Fruit fly (Drosophila melanogaster) whole organism, prepupa: Measurements from ENCODE around the gene Drak.

Source experiments
- CG10631 ChIP-seq: fragments of 200-800 bp; sonication (Bioruptor generic); optimal IDR thresholded peaks from 2 replicates; lab custom pipeline; 2016; ENCODE audit warnings: missing biosample characterization, missing genetic modification characterization
- CG10669 ChIP-seq: fragments of 200-800 bp; sonication (Bioruptor generic); optimal IDR thresholded peaks from 3 replicates; lab custom pipeline; 2018; ENCODE audit warnings: missing biosample characterization, mild to moderate bottlenecking, missing genetic modification characterization, moderate library complexity
- CG11762 ChIP-seq: fragments of 200-800 bp; sonication (Bioruptor generic); optimal IDR thresholded peaks from 3 replicates; lab custom pipeline; 2016; ENCODE audit warnings: missing biosample characterization, missing genetic modification characterization; ENCODE audit not compliant: insufficient read depth
- CG11902 ChIP-seq: fragments of 200-800 bp; sonication (Bioruptor generic); optimal IDR thresholded peaks from 3 replicates; lab custom pipeline; 2016; ENCODE audit warnings: missing biosample characterization, missing genetic modification characterization
- CG15336 ChIP-seq: fragments of 200-800 bp; sonication (Bioruptor generic); IDR thresholded peaks from 2 replicates; pipeline ENCODE4 v1.3.6; 2022; ENCODE audit warnings: missing biosample characterization, missing genetic modification characterization
- CG1621 ChIP-seq: fragments of 200-800 bp; sonication (Bioruptor generic); optimal IDR thresholded peaks from 3 replicates; lab custom pipeline; 2018; ENCODE audit warnings: missing biosample characterization, mild to moderate bottlenecking, missing genetic modification characterization
- CG16779 ChIP-seq: fragments of 200-800 bp; sonication (Bioruptor generic); optimal IDR thresholded peaks from 3 replicates; lab custom pipeline; 2017; ENCODE audit warnings: missing biosample characterization, mild to moderate bottlenecking, missing genetic modification characterization
- CG3032 ChIP-seq: fragments of 200-800 bp; optimal IDR thresholded peaks from 2 replicates; lab custom pipeline; 2019; ENCODE audit warnings: missing biosample characterization, mild to moderate bottlenecking, missing genetic modification characterization, moderate library complexity
- CG31627 ChIP-seq: fragments of 200-800 bp; sonication (Bioruptor generic); optimal IDR thresholded peaks from 3 replicates; lab custom pipeline; 2016; ENCODE audit warnings: missing biosample characterization, missing genetic modification characterization
- CG32006 ChIP-seq: fragments of 200-800 bp; sonication (Bioruptor generic); optimal IDR thresholded peaks from 3 replicates; lab custom pipeline; 2017; ENCODE audit warnings: missing biosample characterization, mild to moderate bottlenecking, missing genetic modification characterization
- CG34406 ChIP-seq: fragments of 200-800 bp; sonication (Bioruptor generic); optimal IDR thresholded peaks from 3 replicates; lab custom pipeline; 2016; ENCODE audit warnings: missing biosample characterization, missing genetic modification characterization
- CG3919 ChIP-seq: fragments of 200-800 bp; sonication (Bioruptor generic); optimal IDR thresholded peaks from 3 replicates; lab custom pipeline; 2016; ENCODE audit warnings: missing biosample characterization, missing genetic modification characterization
- CG4318 ChIP-seq: fragments of 200-800 bp; sonication (Bioruptor generic); optimal IDR thresholded peaks from 3 replicates; lab custom pipeline; 2017; ENCODE audit warnings: missing biosample characterization, mild to moderate bottlenecking, missing genetic modification characterization
- CG6163 ChIP-seq: fragments of 200-800 bp; sonication (Bioruptor generic); IDR thresholded peaks from 3 replicates; pipeline ENCODE4 v1.3.6; 2022; ENCODE audit warnings: missing biosample characterization, missing genetic modification characterization
- CG6276 ChIP-seq: fragments of 200-800 bp; sonication (Bioruptor generic); optimal IDR thresholded peaks from 2 replicates; lab custom pipeline; 2017; ENCODE audit warnings: missing biosample characterization, mild to moderate bottlenecking, missing genetic modification characterization
- CG6792 ChIP-seq: fragments of 200-800 bp; sonication (Bioruptor generic); optimal IDR thresholded peaks from 3 replicates; lab custom pipeline; 2016; ENCODE audit warnings: missing biosample characterization, missing genetic modification characterization
- CG6854 ChIP-seq: fragments of 200-800 bp; sonication (Bioruptor generic); optimal IDR thresholded peaks from 2 replicates; lab custom pipeline; 2017; ENCODE audit warnings: missing biosample characterization, mild to moderate bottlenecking, missing genetic modification characterization
- CG7368 ChIP-seq: fragments of 200-800 bp; sonication (Bioruptor generic); optimal IDR thresholded peaks from 3 replicates; lab custom pipeline; 2016; ENCODE audit warnings: missing biosample characterization, missing genetic modification characterization
- CG8119 ChIP-seq: fragments of 200-800 bp; sonication (Bioruptor generic); IDR thresholded peaks from 3 replicates; pipeline ENCODE4 v1.3.6; 2022; ENCODE audit warnings: missing biosample characterization, missing genetic modification characterization
- CG8319 ChIP-seq: fragments of 200-800 bp; sonication (Bioruptor generic); optimal IDR thresholded peaks from 3 replicates; lab custom pipeline; 2016; ENCODE audit warnings: missing biosample characterization, missing genetic modification characterization
- CG8632 ChIP-seq: fragments of 200-800 bp; sonication (Bioruptor generic); optimal IDR thresholded peaks from 3 replicates; lab custom pipeline; 2016; ENCODE audit warnings: missing biosample characterization, missing genetic modification characterization
- CG9139 ChIP-seq: fragments of 200-800 bp; sonication (Bioruptor generic); optimal IDR thresholded peaks from 3 replicates; lab custom pipeline; 2017; ENCODE audit warnings: missing biosample characterization, mild to moderate bottlenecking, missing genetic modification characterization
- Eip75B ChIP-seq: fragments of 200-800 bp; sonication (Bioruptor generic); optimal IDR thresholded peaks from 3 replicates; lab custom pipeline; 2016; ENCODE audit warnings: missing biosample characterization, missing genetic modification characterization
- Eip78C ChIP-seq: fragments of 200-800 bp; sonication (Bioruptor generic); peaks from one replicate; lab custom pipeline; 2016; ENCODE audit warnings: missing biosample characterization, missing genetic modification characterization
- Eip93F ChIP-seq: fragments of 200-800 bp; sonication (Bioruptor generic); optimal IDR thresholded peaks from 2 replicates; lab custom pipeline; 2016; ENCODE audit warnings: missing biosample characterization, mild to moderate bottlenecking, missing genetic modification characterization
- Ets21C ChIP-seq: fragments of 200-800 bp; sonication (Bioruptor generic); optimal IDR thresholded peaks from 3 replicates; lab custom pipeline; 2016; ENCODE audit warnings: missing biosample characterization, missing genetic modification characterization
- Ets96B ChIP-seq: fragments of 200-800 bp; optimal IDR thresholded peaks from 2 replicates; lab custom pipeline; 2019; ENCODE audit warnings: missing biosample characterization, mild to moderate bottlenecking, missing genetic modification characterization, moderate library complexity
- Hr38 ChIP-seq: sonication (Bioruptor generic); optimal IDR thresholded peaks from 2 replicates; lab custom pipeline; 2016; ENCODE audit warnings: missing biosample characterization, missing genetic modification characterization
- Hr39 ChIP-seq: fragments of 200-800 bp; sonication (Bioruptor generic); optimal IDR thresholded peaks from 2 replicates; lab custom pipeline; 2016; ENCODE audit warnings: missing biosample characterization, missing genetic modification characterization
- Hr4 ChIP-seq: fragments of 200-800 bp; sonication (Bioruptor generic); optimal IDR thresholded peaks from 3 replicates; lab custom pipeline; 2016; ENCODE audit warnings: missing biosample characterization, missing genetic modification characterization
- Lpt ChIP-seq: fragments of 200-800 bp; sonication (Bioruptor generic); optimal IDR thresholded peaks from 3 replicates; lab custom pipeline; 2016; ENCODE audit warnings: missing biosample characterization, missing genetic modification characterization
- Met ChIP-seq: fragments of 200-800 bp; sonication (Bioruptor generic); optimal IDR thresholded peaks from 3 replicates; lab custom pipeline; 2016; ENCODE audit warnings: missing biosample characterization, missing genetic modification characterization
- Sox102F ChIP-seq: fragments of 200-800 bp; sonication (Bioruptor generic); optimal IDR thresholded peaks from 2 replicates; lab custom pipeline; 2016; ENCODE audit warnings: missing biosample characterization, mild to moderate bottlenecking, missing genetic modification characterization
- Sox14 ChIP-seq: fragments of 200-800 bp; sonication (Bioruptor generic); optimal IDR thresholded peaks from 3 replicates; lab custom pipeline; 2016; ENCODE audit warnings: missing biosample characterization, missing genetic modification characterization
- Sox15 ChIP-seq: fragments of 200-800 bp; sonication (Bioruptor generic); optimal IDR thresholded peaks from 3 replicates; lab custom pipeline; 2016; ENCODE audit warnings: missing biosample characterization, missing genetic modification characterization
- acj6 ChIP-seq: fragments of 200-800 bp; sonication (Bioruptor generic); optimal IDR thresholded peaks from 3 replicates; lab custom pipeline; 2016; ENCODE audit warnings: missing biosample characterization, missing genetic modification characterization
- cyc ChIP-seq: fragments of 200-800 bp; sonication (Bioruptor generic); optimal IDR thresholded peaks from 3 replicates; lab custom pipeline; 2016; ENCODE audit warnings: missing biosample characterization, missing genetic modification characterization
- dac ChIP-seq: fragments of 200-800 bp; sonication (Bioruptor generic); optimal IDR thresholded peaks from 2 replicates; lab custom pipeline; 2017; ENCODE audit warnings: missing biosample characterization, mild to moderate bottlenecking, missing genetic modification characterization
- eg ChIP-seq: fragments of 200-800 bp; sonication (Bioruptor generic); IDR thresholded peaks from 3 replicates; pipeline ENCODE4 v1.3.6; 2022; ENCODE audit warnings: missing biosample characterization, missing genetic modification characterization
- fd59A ChIP-seq: fragments of 200-800 bp; sonication (Bioruptor generic); optimal IDR thresholded peaks from 2 replicates; lab custom pipeline; 2017; ENCODE audit warnings: missing biosample characterization, mild to moderate bottlenecking, missing genetic modification characterization, missing genetic modification reagents
- fd85E ChIP-seq: fragments of 200-800 bp; sonication (Bioruptor generic); optimal IDR thresholded peaks from 3 replicates; lab custom pipeline; 2016; ENCODE audit warnings: missing biosample characterization, missing genetic modification characterization
- fkh ChIP-seq: fragments of 200-800 bp; sonication (Bioruptor generic); optimal IDR thresholded peaks from 3 replicates; lab custom pipeline; 2017; ENCODE audit warnings: missing biosample characterization, mild to moderate bottlenecking, missing genetic modification characterization, moderate library complexity
- lz ChIP-seq: fragments of 200-800 bp; sonication (Bioruptor generic); optimal IDR thresholded peaks from 3 replicates; lab custom pipeline; 2016; ENCODE audit warnings: missing biosample characterization, missing genetic modification characterization
- net ChIP-seq: fragments of 200-800 bp; sonication (Bioruptor generic); optimal IDR thresholded peaks from 3 replicates; lab custom pipeline; 2016; ENCODE audit warnings: missing biosample characterization, missing genetic modification characterization
- pdm3 ChIP-seq: fragments of 200-800 bp; sonication (Bioruptor generic); optimal IDR thresholded peaks from 3 replicates; lab custom pipeline; 2016; ENCODE audit warnings: missing biosample characterization, missing genetic modification characterization
- salr ChIP-seq, 2 experiments: fragments of 200-800 bp; sonication (Bioruptor generic); optimal IDR thresholded peaks; 3 replicates each; lab custom pipeline; 2016 to 2018; ENCODE audit warnings: missing biosample characterization in 2 of 2, missing genetic modification characterization in 2 of 2, mild to moderate bottlenecking in 1 of 2
- svp ChIP-seq: fragments of 200-800 bp; sonication (Bioruptor generic); peaks from one replicate; lab custom pipeline; 2016; ENCODE audit warnings: missing biosample characterization, missing genetic modification characterization
- vri ChIP-seq: fragments of 200-800 bp; sonication (Bioruptor generic); optimal IDR thresholded peaks from 3 replicates; lab custom pipeline; 2016; ENCODE audit warnings: missing biosample characterization, mild to moderate bottlenecking, missing genetic modification characterization

Gene Drak

dm6 chrX:11451630-11452029 is 41.3 kb upstream of the Drak start (continued):
- no peak for TF ChIP-seq fkh (GFP tag; lab: Kevin White, UChicago)
- TF ChIP-seq eg (GFP tag; lab: Robert Waterston, UW): peak; percentile 35; the same call in 2 of the 3 replicates
- TF ChIP-seq CG31627 (GFP tag; lab: Kevin White, UChicago): no peak
- TF ChIP-seq vri (GFP tag; lab: Kevin White, UChicago): no peak
- peak; percentile 7 for TF ChIP-seq acj6 (GFP tag; lab: Kevin White, UChicago)
- TF ChIP-seq CG1621 (tag; lab: Kevin White, UChicago): no peak
- no peak for TF ChIP-seq Ets21C
- TF ChIP-seq Sox14 (GFP tag; lab: Kevin White, UChicago): no peak
- TF ChIP-seq CG6163 (GFP tag; lab: Robert Waterston, UW): peak; percentile 49; the same call in 2 of the 3 replicates
- TF ChIP-seq net: no peak
- TF ChIP-seq CG3032 (tag; lab: Kevin White, UChicago): no peak
- no peak for TF ChIP-seq CG16779
- TF ChIP-seq fd59A (GFP tag; lab: Kevin White, UChicago): no peak
- no peak for TF ChIP-seq cyc (GFP tag; lab: Kevin White, UChicago)
- TF ChIP-seq Eip93F (GFP tag; lab: Kevin White, UChicago): no peak
- TF ChIP-seq CG15336 (GFP tag; lab: Robert Waterston, UW): peak; percentile 50
- TF ChIP-seq CG6276: peak; percentile 15
- TF ChIP-seq Lpt (GFP tag; lab: Kevin White, UChicago): no peak
- TF ChIP-seq CG11902 (GFP tag; lab: Kevin White, UChicago): no peak
- no peak for TF ChIP-seq CG32006
- TF ChIP-seq dac (GFP tag; lab: Kevin White, UChicago): no peak
- no peak for TF ChIP-seq CG7368 (GFP tag; lab: Kevin White, UChicago)
- TF ChIP-seq CG34406 (GFP tag; lab: Kevin White, UChicago): no peak
- TF ChIP-seq Hr38 (GFP tag; lab: Kevin White, UChicago): no peak

DNA sequence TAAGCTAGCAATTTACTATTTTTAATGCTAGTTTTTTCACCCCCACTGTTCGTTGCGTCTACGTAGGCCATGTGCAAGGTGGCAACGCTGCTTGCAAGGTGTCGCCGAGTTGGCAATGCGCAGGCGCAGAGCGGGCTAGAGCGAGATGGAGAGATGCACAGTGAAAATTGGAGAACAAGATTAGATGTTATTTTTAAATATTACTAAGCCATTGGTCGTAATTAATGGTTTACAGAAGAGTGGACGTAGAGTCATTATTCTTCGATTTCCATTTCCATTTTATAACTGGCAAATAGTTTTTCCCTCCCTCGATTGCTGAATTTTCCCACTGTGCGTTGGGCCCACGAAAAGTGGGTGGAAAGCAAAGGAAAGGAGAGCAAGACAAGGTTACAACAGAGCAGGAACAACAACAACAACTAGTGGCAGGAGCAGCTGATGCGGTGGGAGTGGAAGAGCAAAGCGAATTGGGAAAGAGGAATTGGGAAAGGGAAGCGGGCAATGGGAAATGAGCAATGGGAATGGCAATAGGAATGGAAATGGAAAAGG is 40.0 kb upstream of the Drak start:
- TF ChIP-seq CG11762 (GFP tag; lab: Kevin White, UChicago): peak; percentile 74
- peak; percentile 81 for TF ChIP-seq Ets96B
- peak; percentile 88 for TF ChIP-seq dac (GFP tag; lab: Kevin White, UChicago)
- peak; percentile 82 for TF ChIP-seq Met (GFP tag; lab: Kevin White, UChicago)
- TF ChIP-seq CG11902 (GFP tag; lab: Kevin White, UChicago): peak; percentile 55
- TF ChIP-seq CG6792: peak; percentile 74
- TF ChIP-seq pdm3 (GFP tag; lab: Kevin White, UChicago): peak; percentile 88
- TF ChIP-seq CG8119: peak; percentile 92
- peak; percentile 75 for TF ChIP-seq lz (GFP tag; lab: Kevin White, UChicago)
- peak; percentile 73 for TF ChIP-seq CG9139 (GFP tag; lab: Kevin White, UChicago)
- TF ChIP-seq Lpt (GFP tag; lab: Kevin White, UChicago): peak; percentile 82
- peak; percentile 82 for TF ChIP-seq CG10669 (GFP tag; lab: Kevin White, UChicago)
- TF ChIP-seq CG31627 (GFP tag; lab: Kevin White, UChicago): peak; percentile 62
- TF ChIP-seq CG3032 (tag; lab: Kevin White, UChicago): peak; percentile 78
- TF ChIP-seq CG15336 (GFP tag; lab: Robert Waterston, UW): peak; percentile 93
- peak; percentile 66 for TF ChIP-seq Sox102F (GFP tag; lab: Kevin White, UChicago)
- TF ChIP-seq Eip78C (GFP tag; lab: Kevin White, UChicago): peak; percentile 94
- TF ChIP-seq CG4318 (GFP tag; lab: Kevin White, UChicago): peak; percentile 89
- TF ChIP-seq svp (GFP tag; lab: Kevin White, UChicago): peak; percentile 86
- TF ChIP-seq salr (GFP tag; optimal IDR thresholded peaks at IDR 0.05; lab: Kevin White, UChicago): peak; percentile 58 to 66
- peak; percentile 84 for TF ChIP-seq CG6276
- TF ChIP-seq Sox15 (GFP tag; lab: Kevin White, UChicago): peak; percentile 41
- TF ChIP-seq fd85E (GFP tag; lab: Kevin White, UChicago): peak; percentile 56
- TF ChIP-seq eg (GFP tag; lab: Robert Waterston, UW): peak; percentile 96
- peak; percentile 94 for TF ChIP-seq Hr4
- peak; percentile 68 for TF ChIP-seq Hr39
- peak; percentile 75 for TF ChIP-seq CG8632
- peak; percentile 87 for TF ChIP-seq CG3919 (GFP tag; lab: Kevin White, UChicago)
- no peak for TF ChIP-seq fkh (GFP tag; lab: Kevin White, UChicago)
- peak; percentile 62 for TF ChIP-seq CG8319
- peak; percentile 71 for TF ChIP-seq CG34406 (GFP tag; lab: Kevin White, UChicago)
- peak; percentile 83 for TF ChIP-seq Sox14 (GFP tag; lab: Kevin White, UChicago)
- TF ChIP-seq CG6854: no peak
- peak; percentile 83 for TF ChIP-seq CG7368 (GFP tag; lab: Kevin White, UChicago)
- peak; percentile 91 for TF ChIP-seq CG32006
- TF ChIP-seq CG10631 (GFP tag; lab: Kevin White, UChicago): peak; percentile 84
- peak; percentile 87 for TF ChIP-seq acj6 (GFP tag; lab: Kevin White, UChicago)
- peak; percentile 88 for TF ChIP-seq Eip75B (GFP tag; lab: Kevin White, UChicago)
